Fruit fly (Drosophila melanogaster) whole organism, embryonic: ENCODE results near the gene Tbca.

Source experiments
- Abd-B ChIP-seq: fragments of 200-800 bp; sonication (Bioruptor generic); optimal IDR thresholded peaks from 2 replicates; lab custom pipeline; 2018; ENCODE audit warnings: missing biosample characterization, mild to moderate bottlenecking, missing genetic modification characterization, moderate library complexity
- BEAF-32 ChIP-seq: fragments of 200-800 bp; sonication (Bioruptor generic); optimal IDR thresholded peaks from 3 replicates; lab custom pipeline; 2017; ENCODE audit warnings: missing biosample characterization, missing genetic modification characterization, mild to moderate bottlenecking, moderate library complexity, missing genetic modification reagents
- CG10366 ChIP-seq: fragments of 200-800 bp; sonication (Bioruptor generic); IDR thresholded peaks from 2 replicates; pipeline ENCODE4 v1.3.6; 2022; ENCODE audit warnings: missing biosample characterization, missing genetic modification characterization
- CG12236 ChIP-seq: fragments of 200-800 bp; sonication (Bioruptor generic); optimal IDR thresholded peaks from 2 replicates; lab custom pipeline; 2016; ENCODE audit warnings: missing biosample characterization, missing genetic modification characterization
- CG12391 ChIP-seq: fragments of 200-800 bp; sonication (Bioruptor generic); optimal IDR thresholded peaks from 3 replicates; lab custom pipeline; 2018; ENCODE audit warnings: missing biosample characterization, mild to moderate bottlenecking, missing genetic modification characterization, moderate library complexity
- CG12659 ChIP-seq: fragments of 200-800 bp; sonication (Bioruptor generic); optimal IDR thresholded peaks from 3 replicates; lab custom pipeline; 2017; ENCODE audit warnings: mild to moderate bottlenecking, missing biosample characterization, missing genetic modification reagents, missing genetic modification characterization
- CG13123 ChIP-seq: fragments of 200-800 bp; sonication (Bioruptor generic); optimal IDR thresholded peaks from 2 replicates; lab custom pipeline; 2016; ENCODE audit warnings: missing biosample characterization, missing genetic modification characterization
- CG14860 ChIP-seq: fragments of 200-800 bp; sonication (Bioruptor generic); IDR thresholded peaks from 3 replicates; pipeline ENCODE4 v1.3.6; 2022; ENCODE audit warnings: missing biosample characterization, missing genetic modification characterization; ENCODE audit not compliant: partially characterized antibody
- CG15514 ChIP-seq: fragments of 200-800 bp; sonication (Bioruptor generic); optimal IDR thresholded peaks from 3 replicates; lab custom pipeline; 2017; ENCODE audit warnings: missing biosample characterization, missing genetic modification characterization, mild to moderate bottlenecking, moderate library complexity, missing genetic modification reagents
- CG1603 ChIP-seq: fragments of 200-800 bp; sonication (Bioruptor generic); optimal IDR thresholded peaks from 2 replicates; lab custom pipeline; 2019; ENCODE audit warnings: missing biosample characterization, mild to moderate bottlenecking, missing genetic modification characterization, moderate library complexity
- CG17186 ChIP-seq: fragments of 200-800 bp; sonication (Bioruptor generic); optimal IDR thresholded peaks from 3 replicates; lab custom pipeline; 2017; ENCODE audit warnings: missing biosample characterization, missing genetic modification reagents, missing genetic modification characterization
- CG17361 ChIP-seq: fragments of 200-800 bp; sonication (Bioruptor generic); IDR thresholded peaks from 3 replicates; pipeline ENCODE4 v1.3.6; 2022; ENCODE audit warnings: missing biosample characterization, missing genetic modification characterization
- CG30020 ChIP-seq: fragments of 200-800 bp; optimal IDR thresholded peaks from 2 replicates; lab custom pipeline; 2019; ENCODE audit warnings: missing biosample characterization, mild to moderate bottlenecking, missing genetic modification characterization, moderate library complexity
- CG4617 ChIP-seq: fragments of 200-800 bp; sonication (Bioruptor generic); optimal IDR thresholded peaks from 3 replicates; lab custom pipeline; 2016; ENCODE audit warnings: missing biosample characterization, missing genetic modification characterization, borderline replicate concordance
- CG7357 ChIP-seq: fragments of 200-800 bp; sonication (Bioruptor generic); IDR thresholded peaks from 3 replicates; pipeline ENCODE4 v1.3.6; 2022; ENCODE audit warnings: missing biosample characterization, missing genetic modification characterization
- CG8290 ChIP-seq, 3 experiments: fragments of 200-800 bp; sonication (Bioruptor generic); optimal IDR thresholded peaks; 2 replicates each; lab custom pipeline; 2016 to 2019; ENCODE audit warnings: missing biosample characterization in 3 of 3, missing genetic modification characterization in 3 of 3, mild to moderate bottlenecking in 2 of 3, moderate library complexity in 1 of 3
- CG8924 ChIP-seq: fragments of 200-800 bp; optimal IDR thresholded peaks from 3 replicates; lab custom pipeline; 2019; ENCODE audit warnings: missing biosample characterization, mild to moderate bottlenecking, missing genetic modification characterization, moderate library complexity
- CG9437 ChIP-seq: fragments of 200-800 bp; sonication (Bioruptor generic); optimal IDR thresholded peaks from 2 replicates; lab custom pipeline; 2018; ENCODE audit warnings: missing biosample characterization, mild to moderate bottlenecking, missing genetic modification characterization
- Dp ChIP-seq: fragments of 200-800 bp; sonication (Bioruptor generic); optimal IDR thresholded peaks from 2 replicates; lab custom pipeline; 2018; ENCODE audit warnings: missing biosample characterization, mild to moderate bottlenecking, missing genetic modification characterization, moderate library complexity
- Dref ChIP-seq: fragments of 200-800 bp; sonication (Bioruptor generic); IDR thresholded peaks from 2 replicates; pipeline ENCODE4 v1.3.6; 2022; ENCODE audit warnings: missing biosample characterization, missing genetic modification characterization
- Ets65A ChIP-seq: fragments of 200-800 bp; sonication (Bioruptor generic); peaks from one replicate; lab custom pipeline; 2016; ENCODE audit warnings: missing biosample characterization, missing genetic modification characterization
- GATAe ChIP-seq: fragments of 200-800 bp; sonication (Bioruptor generic); conservative IDR thresholded peaks from 2 replicates; pipeline ENCODE4 v1.3.6; 2022; ENCODE audit warnings: missing biosample characterization, missing genetic modification characterization
- MBD-R2 ChIP-seq: fragments of 200-800 bp; sonication (Bioruptor generic); IDR thresholded peaks from 2 replicates; pipeline ENCODE4 v1.3.6; 2022; ENCODE audit warnings: missing biosample characterization, missing genetic modification characterization
- MESR4 ChIP-seq: fragments of 200-800 bp; sonication (Bioruptor generic); optimal IDR thresholded peaks from 2 replicates; lab custom pipeline; 2018; ENCODE audit warnings: missing biosample characterization, mild to moderate bottlenecking, missing genetic modification characterization, moderate library complexity
- Nf-YA ChIP-seq: fragments of 200-800 bp; sonication (Bioruptor generic); IDR thresholded peaks from 2 replicates; pipeline ENCODE4 v1.3.6; 2022; ENCODE audit warnings: missing biosample characterization, missing genetic modification characterization
- Nf-YC ChIP-seq: fragments of 200-800 bp; optimal IDR thresholded peaks from 3 replicates; lab custom pipeline; 2019; ENCODE audit warnings: missing biosample characterization, mild to moderate bottlenecking, missing genetic modification characterization, moderate library complexity
- NfI ChIP-seq: fragments of 200-800 bp; sonication (Bioruptor generic); optimal IDR thresholded peaks from 3 replicates; lab custom pipeline; 2018; ENCODE audit warnings: missing biosample characterization, mild to moderate bottlenecking, missing genetic modification characterization, moderate library complexity
- Opbp ChIP-seq: fragments of 200-800 bp; sonication (Bioruptor generic); IDR thresholded peaks from 3 replicates; pipeline ENCODE4 v1.3.6; 2022; ENCODE audit warnings: missing biosample characterization, missing genetic modification characterization; ENCODE audit not compliant: partially characterized antibody
- Scr ChIP-seq: fragments of 200-800 bp; sonication (Bioruptor generic); IDR thresholded peaks from 2 replicates; pipeline ENCODE4 v1.3.6; 2022; ENCODE audit warnings: missing biosample characterization, missing genetic modification characterization; ENCODE audit not compliant: partially characterized antibody
- Sin3A ChIP-seq: fragments of >200 bp; optimal IDR thresholded peaks from 2 replicates; lab custom pipeline; 2018
- amos ChIP-seq: fragments of 200-800 bp; sonication (Bioruptor generic); IDR thresholded peaks from 2 replicates; pipeline ENCODE4 v1.3.6; 2022; ENCODE audit warnings: missing biosample characterization, missing genetic modification characterization; ENCODE audit not compliant: partially characterized antibody
- ato ChIP-seq: fragments of 200-800 bp; sonication (Bioruptor generic); IDR thresholded peaks from 2 replicates; pipeline ENCODE4 v1.3.6; 2022; ENCODE audit warnings: missing biosample characterization, missing genetic modification characterization; ENCODE audit not compliant: partially characterized antibody
- dmrt99B ChIP-seq: fragments of 200-800 bp; sonication (Bioruptor generic); optimal IDR thresholded peaks from 2 replicates; lab custom pipeline; 2018; ENCODE audit warnings: missing biosample characterization, mild to moderate bottlenecking, missing genetic modification characterization, moderate library complexity
- gem ChIP-seq: fragments of 200-800 bp; sonication (Bioruptor generic); optimal IDR thresholded peaks from 2 replicates; lab custom pipeline; 2019; ENCODE audit warnings: missing biosample characterization, mild to moderate bottlenecking, missing genetic modification characterization, moderate library complexity
- hb ChIP-seq: fragments of 200-800 bp; sonication (Bioruptor generic); IDR thresholded peaks from 3 replicates; pipeline ENCODE4 v1.3.6; 2022; ENCODE audit warnings: missing biosample characterization, missing genetic modification characterization; ENCODE audit not compliant: partially characterized antibody
- jigr1 ChIP-seq: fragments of 200-800 bp; sonication (Bioruptor generic); IDR thresholded peaks from 3 replicates; pipeline ENCODE4 v1.3.6; 2022; ENCODE audit warnings: missing biosample characterization, missing genetic modification characterization
- jing ChIP-seq: fragments of 200-800 bp; sonication (Bioruptor generic); optimal IDR thresholded peaks from 2 replicates; lab custom pipeline; 2018; ENCODE audit warnings: missing biosample characterization, mild to moderate bottlenecking, missing genetic modification characterization
- knrl ChIP-seq: fragments of 200-800 bp; sonication (Bioruptor generic); IDR thresholded peaks from 3 replicates; pipeline ENCODE4 v1.3.6; 2022; ENCODE audit warnings: missing biosample characterization, missing genetic modification characterization; ENCODE audit not compliant: partially characterized antibody
- lola ChIP-seq, 3 experiments: fragments of >200 bp in 2 of 3; fragments of 200-800 bp in 1 of 3; sonication (Bioruptor generic) in 1 of 3; optimal IDR thresholded peaks; 2 replicates each; lab custom pipeline; 2017 to 2019; ENCODE audit warnings: missing biosample characterization in 3 of 3, missing genetic modification characterization in 3 of 3, mild to moderate bottlenecking in 1 of 3, moderate library complexity in 1 of 3
- peb ChIP-seq: fragments of 200-800 bp; sonication (Bioruptor generic); IDR thresholded peaks from 2 replicates; pipeline ENCODE4 v1.3.6; 2022; ENCODE audit warnings: missing biosample characterization, missing genetic modification characterization
- pho ChIP-seq: fragments of 200-800 bp; sonication (Bioruptor generic); optimal IDR thresholded peaks from 2 replicates; lab custom pipeline; 2016; ENCODE audit warnings: missing biosample characterization, missing genetic modification characterization
- prd ChIP-seq, 3 experiments: fragments of >200 bp in 2 of 3; fragments of 200-800 bp in 1 of 3; sonication (Bioruptor generic) in 1 of 3; optimal IDR thresholded peaks in 2 of 3; IDR thresholded peaks in 1 of 3; 2 replicates in 2 of 3; 3 replicates in 1 of 3; pipeline versions ENCODE4 v1.3.6 to Lab custom; 2017 to 2022; ENCODE audit warnings: missing biosample characterization in 1 of 3, missing genetic modification characterization in 1 of 3
- row ChIP-seq: fragments of 200-800 bp; sonication (Bioruptor generic); IDR thresholded peaks from 3 replicates; pipeline ENCODE4 v1.3.6; 2022; ENCODE audit warnings: missing biosample characterization, missing genetic modification characterization
- sens ChIP-seq: fragments of 200-800 bp; sonication (Bioruptor generic); peaks from one replicate; lab custom pipeline; 2016; ENCODE audit warnings: missing biosample characterization, missing genetic modification characterization
- shn ChIP-seq: fragments of 200-800 bp; sonication (Bioruptor generic); optimal IDR thresholded peaks from 3 replicates; lab custom pipeline; 2016; ENCODE audit warnings: missing biosample characterization, missing genetic modification characterization
- sima ChIP-seq: fragments of 200-800 bp; sonication (Bioruptor generic); optimal IDR thresholded peaks from 2 replicates; lab custom pipeline; 2016; ENCODE audit warnings: missing biosample characterization, missing genetic modification characterization
- trem ChIP-seq: fragments of 200-800 bp; optimal IDR thresholded peaks from 3 replicates; lab custom pipeline; 2019; ENCODE audit warnings: missing biosample characterization, mild to moderate bottlenecking, missing genetic modification characterization, moderate library complexity

The Tbca gene

dm6 chr3R:31771790-31772576 lies 28.7 kb downstream of the Tbca start, which contains the start of the genes betaGlu and sip3 (continued):
- TF ChIP-seq CG4617 (GFP tag; lab: Kevin White, UChicago) (peak; percentile 28), CG12391 (tag; lab: Kevin White, UChicago) (peak; percentile 65), prd (optimal IDR thresholded peaks at IDR 0.05; lab: Kevin White, UChicago) (no peak), prd (GFP tag; IDR thresholded peaks at IDR 0.05; lab: Robert Waterston, UW) (no peak), row (GFP tag; lab: Robert Waterston, UW) (peak; percentile 51), jigr1 (GFP tag; lab: Robert Waterston, UW) (peak; percentile 35; the same call in 1 of the 3 replicates), Nf-YA (GFP tag; lab: Robert Waterston, UW) (no peak), pho (GFP tag; lab: Kevin White, UChicago) (peak; percentile 14), hb (peak; percentile 90), Dref (peak; percentile 91), Nf-YC (peak; percentile 40), CG13123 (GFP tag; lab: Kevin White, UChicago) (peak; percentile 0), Abd-B (GFP tag; lab: Kevin White, UChicago) (peak; percentile 44), CG1603 (peak; percentile 40), MESR4 (GFP tag; lab: Kevin White, UChicago) (peak; percentile 61), sima (GFP tag; lab: Kevin White, UChicago) (no peak), lola (GFP tag; optimal IDR thresholded peaks at IDR 0.05; lab: Kevin White, UChicago) (peak in 1 of 3 experiments; percentile 46), CG17361 (GFP tag; lab: Robert Waterston, UW) (peak; percentile 75; the same call in 2 of the 3 replicates), peb (GFP tag; lab: Robert Waterston, UW) (no peak), jing (GFP tag; lab: Kevin White, UChicago) (no peak), dmrt99B (tag; lab: Kevin White, UChicago) (no peak), MBD-R2 (GFP tag; lab: Robert Waterston, UW) (peak; percentile 32), Dp (GFP tag; lab: Kevin White, UChicago) (peak; percentile 56), shn (no peak), amos (GFP tag; lab: Robert Waterston, UW) (peak; percentile 94), CG14860 (peak; percentile 90), Ets65A (GFP tag; lab: Kevin White, UChicago) (peak; percentile 64), CG10366 (GFP tag; lab: Robert Waterston, UW) (no peak), CG12236 (GFP tag; lab: Kevin White, UChicago) (no peak), gem (no peak), CG12659 (GFP tag; lab: Kevin White, UChicago) (peak; percentile 75), CG15514 (GFP tag; lab: Kevin White, UChicago) (peak; percentile 94), CG8924 (tag; lab: Kevin White, UChicago) (peak; percentile 25), sens (GFP tag; lab: Kevin White, UChicago) (peak; percentile 83), CG8290 (GFP tag; optimal IDR thresholded peaks at IDR 0.05; lab: Kevin White, UChicago) (peak; percentile 41), CG8290 (tag; optimal IDR thresholded peaks at IDR 0.05; lab: Kevin White, UChicago) (no peak), CG17186 (GFP tag; lab: Kevin White, UChicago) (peak; percentile 55), Scr (GFP tag; lab: Robert Waterston, UW) (peak; percentile 93), trem (peak; percentile 74), Opbp (GFP tag; lab: Robert Waterston, UW) (peak; percentile 92), Sin3A (lab: Kevin White, UChicago) (peak; percentile 27), GATAe (no peak), CG7357 (GFP tag; lab: Robert Waterston, UW) (no peak), knrl (GFP tag; lab: Robert Waterston, UW) (peak; percentile 93), ato (GFP tag; lab: Robert Waterston, UW) (peak; percentile 91), BEAF-32 (peak; percentile 93), NfI (no peak), CG9437 (GFP tag; lab: Kevin White, UChicago) (peak; percentile 12), CG30020 (peak; percentile 47)
